Fruit fly (Drosophila melanogaster) whole organism, wandering third instar larva: ENCODE measurements around the gene UQCR-C1.
A peak's percentile ranks its signal among the peaks of the same experiment; 100 is the strongest.

Experiments used
- Abd-B ChIP-seq: fragments of >200 bp; optimal IDR thresholded peaks from 2 replicates; lab custom pipeline; 2017; ENCODE audit warnings: missing biosample characterization, missing genetic modification characterization
- CG32264 ChIP-seq: fragments of 200-800 bp; sonication (Bioruptor generic); optimal IDR thresholded peaks from 2 replicates; lab custom pipeline; 2016; ENCODE audit warnings: missing biosample characterization, missing genetic modification characterization
- CG9705 ChIP-seq: fragments of 200-800 bp; sonication (Bioruptor generic); optimal IDR thresholded peaks from 2 replicates; lab custom pipeline; 2018; ENCODE audit warnings: missing biosample characterization, mild to moderate bottlenecking, missing genetic modification characterization
- Dfd ChIP-seq: fragments of >200 bp; optimal IDR thresholded peaks from 2 replicates; lab custom pipeline; 2017; ENCODE audit warnings: missing biosample characterization, missing genetic modification characterization
- Dif ChIP-seq: fragments of 200-275, 200-300 bp; sonication (Bioruptor generic); optimal IDR thresholded peaks from 2 replicates; lab custom pipeline; 2018; ENCODE audit warnings: missing biosample characterization, missing genetic modification characterization; ENCODE audit not compliant: partially characterized antibody
- GATAd ChIP-seq: sonication (Bioruptor generic); optimal IDR thresholded peaks from 2 replicates; lab custom pipeline; 2016; ENCODE audit warnings: missing biosample characterization, missing genetic modification characterization
- HLH106 ChIP-seq: fragments of 200-800 bp; optimal IDR thresholded peaks from 3 replicates; lab custom pipeline; 2019; ENCODE audit warnings: missing biosample characterization, mild to moderate bottlenecking, missing genetic modification characterization, moderate library complexity
- Hnf4 ChIP-seq: fragments of 200-800 bp; sonication (Bioruptor generic); optimal IDR thresholded peaks from 2 replicates; lab custom pipeline; 2016; ENCODE audit warnings: missing biosample characterization, mild to moderate bottlenecking, missing genetic modification characterization
- Hr83 ChIP-seq: fragments of 200-300 bp; sonication (Bioruptor generic); optimal IDR thresholded peaks from 2 replicates; lab custom pipeline; 2016; ENCODE audit warnings: missing biosample characterization, mild to moderate bottlenecking, missing genetic modification characterization, moderate library complexity; ENCODE audit not compliant: poor library complexity, severe bottlenecking
- Jra ChIP-seq: sonication (Bioruptor generic); optimal IDR thresholded peaks from 2 replicates; lab custom pipeline; 2016; ENCODE audit warnings: missing biosample characterization, missing genetic modification characterization
- Mio ChIP-seq: sonication (Bioruptor generic); optimal IDR thresholded peaks from 2 replicates; lab custom pipeline; 2016; ENCODE audit warnings: missing biosample characterization, missing genetic modification characterization
- OdsH ChIP-seq: fragments of 200-800 bp; sonication (Bioruptor generic); optimal IDR thresholded peaks from 2 replicates; lab custom pipeline; 2016; ENCODE audit warnings: missing biosample characterization, mild to moderate bottlenecking, missing genetic modification characterization
- Rel ChIP-seq, 2 experiments: fragments of 200-800 bp; sonication (Bioruptor generic) in 1 of 2; optimal IDR thresholded peaks; 2 replicates in 1 of 2; 3 replicates in 1 of 2; lab custom pipeline; 2016 to 2019; ENCODE audit warnings: mild to moderate bottlenecking in 2 of 2, missing biosample characterization in 2 of 2, missing genetic modification characterization in 2 of 2, moderate library complexity in 1 of 2
- Vsx2 ChIP-seq: fragments of 200-300, 225-300 bp; sonication (Bioruptor generic); optimal IDR thresholded peaks from 2 replicates; lab custom pipeline; 2018; ENCODE audit warnings: missing biosample characterization, missing genetic modification characterization; ENCODE audit not compliant: partially characterized antibody
- brk ChIP-seq: fragments of 200-800 bp; sonication (Bioruptor generic); optimal IDR thresholded peaks from 2 replicates; lab custom pipeline; 2016; ENCODE audit warnings: missing biosample characterization, mild to moderate bottlenecking, missing genetic modification characterization
- dl ChIP-seq, 2 experiments: fragments of 175-275, 200-275 bp in 1 of 2; fragments of 200-275 bp in 1 of 2; sonication (Bioruptor generic); optimal IDR thresholded peaks; lab custom pipeline; 2018; ENCODE audit warnings: mild to moderate bottlenecking in 2 of 2, missing biosample characterization in 2 of 2, missing genetic modification characterization in 2 of 2, moderate library complexity in 2 of 2; ENCODE audit not compliant: partially characterized antibody in 2 of 2, insufficient read depth in 1 of 2
- dsf ChIP-seq: sonication (Bioruptor generic); optimal IDR thresholded peaks from 2 replicates; lab custom pipeline; 2016; ENCODE audit warnings: missing biosample characterization, missing genetic modification characterization, borderline replicate concordance
- ey ChIP-seq: fragments of 200-800 bp; sonication (Bioruptor generic); optimal IDR thresholded peaks from 2 replicates; lab custom pipeline; 2016; ENCODE audit warnings: missing biosample characterization, missing genetic modification characterization
- foxo ChIP-seq, 2 experiments: fragments of 200-800 bp; sonication (Bioruptor generic); optimal IDR thresholded peaks; 2 replicates in 1 of 2; 3 replicates in 1 of 2; lab custom pipeline; 2016 to 2017; ENCODE audit warnings: missing biosample characterization in 2 of 2, missing genetic modification characterization in 2 of 2
- fru ChIP-seq: fragments of 200-800 bp; sonication (Bioruptor generic); optimal IDR thresholded peaks from 3 replicates; lab custom pipeline; 2016; ENCODE audit warnings: missing biosample characterization, mild to moderate bottlenecking, missing genetic modification characterization
- h ChIP-seq: fragments of 200-800 bp; sonication (Bioruptor generic); optimal IDR thresholded peaks from 3 replicates; lab custom pipeline; 2016; ENCODE audit warnings: missing biosample characterization, mild to moderate bottlenecking, missing genetic modification characterization
- jim ChIP-seq: fragments of 175-275, 200-325 bp; sonication (Bioruptor generic); optimal IDR thresholded peaks from 2 replicates; lab custom pipeline; 2016; ENCODE audit warnings: missing biosample characterization, mild to moderate bottlenecking, missing genetic modification characterization
- pan ChIP-seq: fragments of >200 bp; optimal IDR thresholded peaks from 2 replicates; lab custom pipeline; 2017
- rgr ChIP-seq: fragments of 200-800 bp; sonication (Bioruptor generic); optimal IDR thresholded peaks from 3 replicates; lab custom pipeline; 2016; ENCODE audit warnings: missing biosample characterization, mild to moderate bottlenecking, missing genetic modification characterization
- sage ChIP-seq: fragments of 200-800 bp; sonication (Bioruptor generic); optimal IDR thresholded peaks from 2 replicates; lab custom pipeline; 2016; ENCODE audit warnings: missing biosample characterization, mild to moderate bottlenecking, missing genetic modification characterization
- sv ChIP-seq: fragments of 200-800 bp; sonication (Bioruptor generic); optimal IDR thresholded peaks from 3 replicates; lab custom pipeline; 2016; ENCODE audit warnings: missing biosample characterization, missing genetic modification characterization
- tai ChIP-seq: sonication (Bioruptor generic); optimal IDR thresholded peaks from 2 replicates; lab custom pipeline; 2016; ENCODE audit warnings: missing biosample characterization, missing genetic modification characterization
- usp ChIP-seq: fragments of >200 bp; optimal IDR thresholded peaks from 2 replicates; lab custom pipeline; 2017; ENCODE audit warnings: missing biosample characterization, missing genetic modification characterization
- woc ChIP-seq: sonication (Bioruptor generic); optimal IDR thresholded peaks from 2 replicates; lab custom pipeline; 2016; ENCODE audit warnings: missing biosample characterization, mild to moderate bottlenecking, missing genetic modification characterization

The UQCR-C1 gene

DNA sequence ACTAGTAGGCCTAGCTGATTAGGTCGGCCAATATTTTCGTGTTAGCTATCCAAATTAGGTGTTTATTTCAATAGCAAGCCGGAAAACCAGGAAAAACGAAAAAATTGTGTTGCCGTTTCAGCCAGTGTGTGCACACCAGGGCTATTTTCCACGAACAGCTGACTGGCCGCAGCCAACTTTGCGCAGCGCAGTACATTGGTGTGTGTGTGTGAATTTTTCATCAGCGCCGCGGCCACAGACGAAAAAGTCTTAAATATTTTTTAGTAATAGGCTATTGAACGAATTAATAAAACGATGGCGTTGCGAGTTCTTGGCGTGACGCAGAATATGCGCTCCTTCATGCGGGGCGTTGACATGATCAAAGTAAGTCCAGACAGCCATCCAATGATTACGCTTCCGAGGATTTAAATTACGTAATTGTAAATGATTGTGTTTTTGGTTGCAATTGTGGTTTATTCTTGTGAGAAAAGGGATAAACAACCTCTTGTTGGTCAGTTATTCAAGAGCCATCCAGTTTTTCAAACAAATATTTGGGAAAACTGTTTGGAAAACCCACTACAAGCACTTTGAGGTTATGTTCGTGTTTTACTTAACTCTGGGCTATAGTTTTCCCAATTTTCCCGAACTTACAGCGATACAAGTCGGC, at the start of gene UQCR-C1, which contains the start of gene CycC:
UQCR-C1 (plus strand) TSS at position 168 of the 646 bp plus-strand sequence.
CycC (minus strand) TSS at position 142 of the 646 bp plus-strand sequence.
- no peak for TF ChIP-seq tai
- no peak for TF ChIP-seq Rel (GFP tag; optimal IDR thresholded peaks at IDR 0.05; lab: Kevin White, UChicago)
- TF ChIP-seq Rel (tag; optimal IDR thresholded peaks at IDR 0.05; lab: Kevin White, UChicago): peak; percentile 33

DNA sequence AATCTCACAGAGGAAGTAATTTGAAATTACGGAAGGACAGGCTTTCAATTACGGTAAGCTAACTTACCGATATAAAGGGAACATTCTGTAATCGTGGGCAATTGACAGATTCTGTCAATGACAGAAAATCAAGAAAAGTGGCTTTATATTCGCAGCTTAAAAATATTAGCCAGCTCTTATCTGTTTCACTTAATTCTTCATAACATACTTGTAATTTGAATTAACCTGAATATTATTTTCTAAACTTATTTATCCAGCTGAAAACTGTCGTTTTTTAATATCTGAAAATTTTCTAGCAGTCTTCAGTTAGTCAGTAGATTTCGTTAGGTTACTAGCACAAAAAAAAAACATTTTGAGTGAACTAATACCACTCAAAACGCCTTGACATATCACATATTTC, 45.3 kb upstream of the UQCR-C1 start, which contains the start of gene CG3610:
CG3610 (plus strand) TSS at position 301 of the 400 bp plus-strand sequence.
- TF ChIP-seq sage (no peak), pan (no peak), Rel (GFP tag; optimal IDR thresholded peaks at IDR 0.05; lab: Kevin White, UChicago) (no peak), Rel (tag; optimal IDR thresholded peaks at IDR 0.05; lab: Kevin White, UChicago) (no peak), tai (no peak), Vsx2 (GFP tag; lab: Kevin White, UChicago) (no peak), usp (GFP tag; lab: Kevin White, UChicago) (no peak), HLH106 (tag; lab: Kevin White, UChicago) (no peak), jim (no peak), Abd-B (no peak), CG9705 (GFP tag; lab: Kevin White, UChicago) (no peak), dsf (GFP tag; lab: Kevin White, UChicago) (no peak), Dif (GFP tag; lab: Kevin White, UChicago) (no peak), woc (no peak), Jra (GFP tag; lab: Kevin White, UChicago) (no peak), Hnf4 (no peak), Mio (no peak), Dfd (no peak), GATAd (GFP tag; lab: Kevin White, UChicago) (no peak), Hr83 (GFP tag; lab: Kevin White, UChicago) (no peak), ey (GFP tag; lab: Kevin White, UChicago) (no peak)
- TF ChIP-seq, all 38 proteins: peak for 0

DNA sequence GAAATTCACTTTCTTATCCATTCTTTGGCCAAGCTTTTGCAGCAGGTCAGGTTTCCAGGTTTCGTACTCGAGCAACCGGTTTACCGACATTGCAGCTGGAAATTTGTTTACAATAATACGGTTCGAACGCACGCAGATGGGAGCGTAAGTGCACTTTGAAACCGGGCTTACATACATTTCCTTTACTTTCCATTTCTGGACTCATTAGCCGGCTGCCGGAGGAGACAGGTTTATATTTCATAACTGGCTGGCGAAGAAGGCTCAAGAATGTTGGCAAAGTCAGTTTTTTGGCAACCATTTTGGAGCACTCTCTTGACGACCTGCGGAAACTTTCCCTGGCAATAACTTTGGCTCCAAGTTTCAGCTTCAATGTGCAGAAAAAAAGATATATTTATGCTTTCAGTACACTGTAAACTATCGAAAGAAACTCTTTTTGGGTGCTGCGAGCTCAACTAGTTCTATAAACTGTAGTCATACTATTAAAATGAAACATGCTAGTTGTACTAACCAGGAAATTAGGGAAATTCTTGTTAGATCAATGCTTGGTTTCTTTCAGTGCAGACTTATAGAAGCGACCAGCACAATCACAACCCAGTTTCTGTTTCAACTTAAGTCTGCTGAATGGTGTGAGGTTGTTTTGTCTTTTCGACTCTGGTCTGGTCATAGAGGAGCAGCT, 43.0 kb upstream of the UQCR-C1 start:
- TF ChIP-seq foxo (GFP tag; optimal IDR thresholded peaks at IDR 0.05; lab: Kevin White, UChicago) (peak in 1 of 2 experiments; percentile 52), fru (GFP tag; lab: Kevin White, UChicago) (peak; percentile 50), sage (no peak), rgr (GFP tag; lab: Kevin White, UChicago) (peak; percentile 22), brk (no peak)

DNA sequence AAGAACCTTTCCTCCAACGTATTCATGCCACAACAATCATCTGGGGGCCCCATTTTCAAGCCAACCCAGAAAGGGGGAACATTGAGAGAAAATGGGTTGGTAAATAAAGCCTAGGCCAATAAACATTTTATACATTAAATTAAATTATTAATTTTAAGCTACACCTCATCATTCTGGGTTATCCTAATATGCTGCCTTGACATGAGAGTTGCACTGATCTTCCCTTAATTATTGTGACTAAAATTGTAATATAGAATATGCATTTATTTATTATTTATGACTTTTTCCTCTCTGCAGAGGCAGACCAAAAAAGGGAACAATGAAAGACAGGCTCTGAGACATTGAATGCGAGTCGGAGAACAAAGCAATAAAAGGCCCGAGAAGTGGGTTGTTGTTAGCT, 42.2 kb upstream of the UQCR-C1 start:
- no peak for TF ChIP-seq Hr83 (GFP tag; lab: Kevin White, UChicago)
- no peak for TF ChIP-seq woc
- TF ChIP-seq Abd-B: no peak
- no peak for TF ChIP-seq ey (GFP tag; lab: Kevin White, UChicago)
- TF ChIP-seq Dif (GFP tag; lab: Kevin White, UChicago): no peak
- no peak for TF ChIP-seq jim
- no peak for TF ChIP-seq Dfd
- TF ChIP-seq Mio: no peak
- TF ChIP-seq CG32264: no peak
- no peak for TF ChIP-seq sv (GFP tag; lab: Kevin White, UChicago)
- no peak for TF ChIP-seq foxo (GFP tag; optimal IDR thresholded peaks at IDR 0.05; lab: Kevin White, UChicago)
- TF ChIP-seq rgr (GFP tag; lab: Kevin White, UChicago): no peak
- no peak for TF ChIP-seq sage
- TF ChIP-seq brk: no peak
- TF ChIP-seq GATAd (GFP tag; lab: Kevin White, UChicago): no peak
- no peak for TF ChIP-seq h (GFP tag; lab: Kevin White, UChicago)
- no peak for TF ChIP-seq OdsH (GFP tag; lab: Kevin White, UChicago)
- TF ChIP-seq, all 38 proteins: peak for 0

DNA sequence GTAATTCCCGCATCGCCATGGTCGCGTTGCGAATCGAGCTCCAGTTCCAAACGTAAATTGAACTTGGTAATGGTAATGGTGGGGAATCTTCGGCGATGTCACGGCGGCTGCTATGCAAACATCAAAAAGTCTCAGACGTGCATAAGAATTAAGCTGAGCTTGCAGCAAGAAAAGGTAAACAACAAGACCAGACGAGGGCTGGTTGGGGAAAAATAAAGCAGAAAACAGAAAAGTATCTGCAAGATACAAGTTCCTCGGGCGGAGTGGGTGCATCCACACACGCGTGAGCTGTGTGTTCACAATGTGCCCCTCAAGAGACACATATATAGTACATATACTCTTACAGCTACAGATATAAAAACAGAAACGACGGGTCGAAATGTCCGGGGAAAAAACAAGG, 37.4 kb upstream of the UQCR-C1 start:
- TF ChIP-seq Dfd (no peak), dl (GFP tag; optimal IDR thresholded peaks at IDR 0.05; lab: Kevin White, UChicago; ENCODE audit: insufficient read depth in 1 of 2, partially characterized antibody in 2 of 2) (peak in 1 of 2 experiments; percentile 8)
